Worm (Caenorhabditis elegans) whole organism, L3 larva: ENCODE measurements around the gene far-2.

Experiments used
- R02D3.7 ChIP-seq: fragments of 150-350 bp; optimal IDR thresholded peaks from 2 replicates; lab custom pipeline; 2014; ENCODE audit warnings: missing biosample characterization, missing genetic modification characterization
- ZK546.5 ChIP-seq: sonication (generic microtip); optimal IDR thresholded peaks from 2 replicates; lab custom pipeline; 2017; ENCODE audit warnings: missing biosample characterization, missing genetic modification characterization
- aly-2 ChIP-seq: fragments of 150-350 bp; optimal IDR thresholded peaks from 2 replicates; lab custom pipeline; 2014; ENCODE audit warnings: missing biosample characterization, missing genetic modification characterization
- ama-1 ChIP-seq: fragments of 150-350 bp; optimal IDR thresholded peaks from 2 replicates; lab custom pipeline; 2018
- ceh-16 ChIP-seq: sonication (generic microtip); optimal IDR thresholded peaks from 2 replicates; lab custom pipeline; 2017; ENCODE audit warnings: missing biosample characterization, missing genetic modification characterization
- ceh-28 ChIP-seq: fragments of 150-350 bp; optimal IDR thresholded peaks from 2 replicates; lab custom pipeline; 2014; ENCODE audit warnings: missing biosample characterization, missing genetic modification reagents, missing genetic modification characterization
- ceh-82 ChIP-seq: fragments of 150-350 bp; optimal IDR thresholded peaks from 2 replicates; lab custom pipeline; 2014; ENCODE audit warnings: missing biosample characterization, missing genetic modification characterization
- ceh-9 ChIP-seq: sonication (generic microtip); optimal IDR thresholded peaks from 2 replicates; lab custom pipeline; 2018; ENCODE audit warnings: missing biosample characterization, missing genetic modification characterization
- daf-12 ChIP-seq: fragments of 150-350 bp; optimal IDR thresholded peaks from 2 replicates; lab custom pipeline; 2014; ENCODE audit warnings: missing biosample characterization, missing genetic modification reagents, missing genetic modification characterization
- egl-27 ChIP-seq: sonication (generic microtip); optimal IDR thresholded peaks from 4 replicates; lab custom pipeline; 2017; ENCODE audit warnings: missing biosample characterization, missing genetic modification reagents, missing genetic modification characterization
- egl-5 ChIP-seq: fragments of 150-350 bp; optimal IDR thresholded peaks from 2 replicates; lab custom pipeline; 2017; ENCODE audit warnings: missing biosample characterization, missing genetic modification reagents, missing genetic modification characterization, inconsistent platforms
- elt-1 ChIP-seq: fragments of 150-350 bp; optimal IDR thresholded peaks from 2 replicates; lab custom pipeline; 2014; ENCODE audit warnings: missing biosample characterization, missing genetic modification characterization
- elt-2 ChIP-seq: sonication (generic microtip); optimal IDR thresholded peaks from 2 replicates; lab custom pipeline; 2016; ENCODE audit warnings: missing genetic modification reagents, mild to moderate bottlenecking, missing genetic modification characterization, missing compliant biosample characterization
- elt-3 ChIP-seq, 3 experiments: fragments of 150-350 bp in 1 of 3; sonication (generic microtip) in 2 of 3; optimal IDR thresholded peaks; 2 replicates in 2 of 3; 4 replicates in 1 of 3; lab custom pipeline; 2014 to 2017; ENCODE audit warnings: missing biosample characterization in 3 of 3, missing genetic modification characterization in 3 of 3
- eor-1 ChIP-seq, 2 experiments: fragments of 150-350 bp; optimal IDR thresholded peaks; 2 replicates each; lab custom pipeline; 2014 to 2018; ENCODE audit warnings: missing biosample characterization in 2 of 2, missing genetic modification characterization in 2 of 2
- fkh-10 ChIP-seq: sonication (generic microtip); optimal IDR thresholded peaks from 2 replicates; lab custom pipeline; 2017; ENCODE audit warnings: missing biosample characterization, missing genetic modification reagents, missing genetic modification characterization
- fkh-2 ChIP-seq: fragments of 150-350 bp; optimal IDR thresholded peaks from 2 replicates; lab custom pipeline; 2014; ENCODE audit warnings: missing biosample characterization, missing genetic modification reagents, missing genetic modification characterization
- fos-1 ChIP-seq: fragments of 150-350 bp; optimal IDR thresholded peaks from 2 replicates; lab custom pipeline; 2014; ENCODE audit warnings: missing biosample characterization, missing genetic modification characterization
- hmg-11 ChIP-seq: sonication (generic microtip); optimal IDR thresholded peaks from 2 replicates; lab custom pipeline; 2016; ENCODE audit warnings: missing genetic modification characterization, missing compliant biosample characterization
- jun-1 ChIP-seq: fragments of 150-350 bp; optimal IDR thresholded peaks from 2 replicates; lab custom pipeline; 2014; ENCODE audit warnings: missing biosample characterization, missing genetic modification reagents, missing genetic modification characterization
- lin-15B ChIP-seq: fragments of 150-350 bp; optimal IDR thresholded peaks from 2 replicates; lab custom pipeline; 2014; ENCODE audit warnings: missing biosample characterization, missing genetic modification characterization
- lin-39 ChIP-seq: fragments of 150-350 bp; optimal IDR thresholded peaks from 2 replicates; lab custom pipeline; 2018; ENCODE audit warnings: missing biosample characterization, missing genetic modification reagents, missing genetic modification characterization
- lsy-12 ChIP-seq: sonication (generic microtip); optimal IDR thresholded peaks from 2 replicates; lab custom pipeline; 2016; ENCODE audit warnings: mild to moderate bottlenecking, missing genetic modification characterization, missing compliant biosample characterization
- mdl-1 ChIP-seq: fragments of 150-350 bp; optimal IDR thresholded peaks from 2 replicates; lab custom pipeline; 2014; ENCODE audit warnings: missing biosample characterization, missing genetic modification characterization
- mml-1 ChIP-seq: fragments of 150-350 bp; sonication (generic microtip); optimal IDR thresholded peaks from 3 replicates; lab custom pipeline; 2014; ENCODE audit warnings: missing biosample characterization, missing genetic modification characterization
- nfya-1 ChIP-seq: sonication (generic microtip); optimal IDR thresholded peaks from 2 replicates; lab custom pipeline; 2017; ENCODE audit warnings: missing genetic modification characterization, mild to moderate bottlenecking, missing compliant biosample characterization, antibody characterized with exemption, moderate library complexity; ENCODE audit not compliant: insufficient read depth
- nhr-11 ChIP-seq: fragments of 150-350 bp; optimal IDR thresholded peaks from 2 replicates; lab custom pipeline; 2014; ENCODE audit warnings: missing biosample characterization, missing genetic modification characterization
- nhr-12 ChIP-seq: fragments of 150-350 bp; optimal IDR thresholded peaks from 2 replicates; lab custom pipeline; 2014; ENCODE audit warnings: missing biosample characterization, missing genetic modification characterization
- nhr-23 ChIP-seq: fragments of 150-350 bp; optimal IDR thresholded peaks from 2 replicates; lab custom pipeline; 2014; ENCODE audit warnings: missing biosample characterization, missing genetic modification reagents, missing genetic modification characterization
- nhr-237 ChIP-seq: fragments of 150-350 bp; optimal IDR thresholded peaks from 2 replicates; lab custom pipeline; 2014; ENCODE audit warnings: missing biosample characterization, missing genetic modification characterization
- nhr-25 ChIP-seq: sonication (generic microtip); optimal IDR thresholded peaks from 2 replicates; lab custom pipeline; 2017; ENCODE audit warnings: missing biosample characterization, missing genetic modification characterization
- nhr-28 ChIP-seq: fragments of 150-350 bp; optimal IDR thresholded peaks from 2 replicates; lab custom pipeline; 2014; ENCODE audit warnings: missing biosample characterization, missing genetic modification characterization
- nhr-43 ChIP-seq: sonication (generic microtip); optimal IDR thresholded peaks from 2 replicates; lab custom pipeline; 2016; ENCODE audit warnings: mild to moderate bottlenecking, missing genetic modification characterization, missing compliant biosample characterization; ENCODE audit not compliant: poor library complexity, severe bottlenecking
- nhr-67 ChIP-seq: fragments of 150-350 bp; optimal IDR thresholded peaks from 2 replicates; lab custom pipeline; 2014; ENCODE audit warnings: missing biosample characterization, missing genetic modification characterization
- nhr-76 ChIP-seq: fragments of 150-350 bp; sonication (generic microtip); optimal IDR thresholded peaks from 5 replicates; lab custom pipeline; 2014; ENCODE audit warnings: missing biosample characterization, missing genetic modification characterization
- nhr-77 ChIP-seq: fragments of 150-350 bp; optimal IDR thresholded peaks from 2 replicates; lab custom pipeline; 2014; ENCODE audit warnings: missing biosample characterization, missing genetic modification characterization
- pha-4 ChIP-seq: fragments of 150-350 bp; optimal IDR thresholded peaks from 2 replicates; lab custom pipeline; 2014; ENCODE audit warnings: missing biosample characterization, missing genetic modification reagents, missing genetic modification characterization
- pqm-1 ChIP-seq: fragments of 150-350 bp; optimal IDR thresholded peaks from 2 replicates; lab custom pipeline; 2017; ENCODE audit warnings: missing biosample characterization, missing genetic modification characterization, inconsistent platforms
- sea-2 ChIP-seq: fragments of 150-350 bp; sonication (generic microtip); optimal IDR thresholded peaks from 4 replicates; lab custom pipeline; 2014; ENCODE audit warnings: missing biosample characterization, missing genetic modification reagents, missing genetic modification characterization
- skn-1 ChIP-seq: fragments of 150-350 bp; optimal IDR thresholded peaks from 2 replicates; lab custom pipeline; 2014; ENCODE audit warnings: missing biosample characterization, missing genetic modification characterization
- snpc-4 ChIP-seq: fragments of 150-350 bp; optimal IDR thresholded peaks from 2 replicates; lab custom pipeline; 2014; ENCODE audit warnings: missing biosample characterization, missing genetic modification characterization
- tbx-2 ChIP-seq: sonication (generic microtip); optimal IDR thresholded peaks from 2 replicates; lab custom pipeline; 2016; ENCODE audit warnings: mild to moderate bottlenecking, missing genetic modification characterization, missing compliant biosample characterization
- unc-39 ChIP-seq: sonication (generic microtip); optimal IDR thresholded peaks from 4 replicates; lab custom pipeline; 2017; ENCODE audit warnings: missing biosample characterization, missing genetic modification characterization
- unc-62 ChIP-seq: fragments of 150-350 bp; sonication (generic microtip); optimal IDR thresholded peaks from 4 replicates; lab custom pipeline; 2014; ENCODE audit warnings: missing biosample characterization, missing genetic modification reagents, missing genetic modification characterization
- zag-1 ChIP-seq: fragments of 150-350 bp; optimal IDR thresholded peaks from 2 replicates; lab custom pipeline; 2014; ENCODE audit warnings: missing biosample characterization, missing genetic modification characterization
- ztf-11 ChIP-seq: fragments of 150-350 bp; optimal IDR thresholded peaks from 2 replicates; lab custom pipeline; 2014; ENCODE audit warnings: missing biosample characterization, missing genetic modification characterization
- ztf-4 ChIP-seq: fragments of 150-350 bp; optimal IDR thresholded peaks from 2 replicates; lab custom pipeline; 2014; ENCODE audit warnings: missing biosample characterization, missing genetic modification characterization

Gene far-2

DNA sequence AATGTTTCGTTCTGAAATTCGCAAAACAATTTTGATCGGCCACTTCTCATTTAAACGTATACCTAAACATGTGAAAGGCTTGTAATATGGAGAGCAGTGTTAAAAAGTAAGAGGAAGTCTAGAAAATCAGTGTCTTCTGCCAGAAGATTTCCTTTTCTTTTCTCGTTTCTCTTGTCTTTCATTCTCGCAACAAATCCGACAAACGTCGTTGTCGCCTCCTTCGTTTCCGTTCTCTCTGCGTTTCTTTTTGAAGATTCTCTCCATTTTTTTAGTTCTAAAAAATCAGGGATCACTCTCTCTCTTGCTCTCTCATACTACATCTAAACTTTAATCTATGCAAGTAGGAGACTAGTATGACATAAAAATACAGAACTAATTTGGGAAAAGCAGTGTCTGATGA is 34.4 kb upstream of the far-2 start:
- TF ChIP-seq fkh-10 (GFP tag; lab: Kevin White, UChicago) (peak; percentile 6), sea-2 (GFP tag; lab: Kevin White, UChicago) (no peak)

DNA sequence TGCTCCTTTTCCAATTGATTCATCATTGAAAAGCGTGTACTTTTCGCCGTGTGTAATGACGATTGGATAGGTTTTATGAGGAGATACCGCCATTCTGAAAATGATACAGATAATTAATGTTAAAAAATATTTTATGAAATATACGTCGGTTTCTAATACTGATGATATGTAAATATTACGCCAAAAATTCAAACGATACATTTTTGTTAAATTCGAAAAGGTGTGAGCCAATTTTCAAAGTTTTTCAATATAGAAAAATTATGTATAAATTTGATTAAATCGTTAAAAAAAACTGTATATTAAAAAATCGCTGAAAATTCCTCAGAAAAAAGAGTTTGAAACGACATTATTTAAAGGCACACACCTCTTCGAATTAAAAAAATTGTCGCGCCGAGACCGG is 31.0 kb upstream of the far-2 start, which contains the start of gene ikke-1:
Gene ikke-1 (minus strand): TSS at position 101 of the 400 bp plus-strand sequence.
- TF ChIP-seq nhr-237 (no peak), jun-1 (tag; lab: Kevin White, UChicago) (no peak), lin-39 (tag; lab: Kevin White, UChicago) (no peak), elt-1 (tag; lab: Kevin White, UChicago) (no peak), eor-1 (tag; optimal IDR thresholded peaks at IDR 0.05; lab: Kevin White, UChicago) (no peak), lsy-12 (tag; lab: Kevin White, UChicago) (no peak), elt-2 (tag; lab: Kevin White, UChicago) (no peak)

DNA sequence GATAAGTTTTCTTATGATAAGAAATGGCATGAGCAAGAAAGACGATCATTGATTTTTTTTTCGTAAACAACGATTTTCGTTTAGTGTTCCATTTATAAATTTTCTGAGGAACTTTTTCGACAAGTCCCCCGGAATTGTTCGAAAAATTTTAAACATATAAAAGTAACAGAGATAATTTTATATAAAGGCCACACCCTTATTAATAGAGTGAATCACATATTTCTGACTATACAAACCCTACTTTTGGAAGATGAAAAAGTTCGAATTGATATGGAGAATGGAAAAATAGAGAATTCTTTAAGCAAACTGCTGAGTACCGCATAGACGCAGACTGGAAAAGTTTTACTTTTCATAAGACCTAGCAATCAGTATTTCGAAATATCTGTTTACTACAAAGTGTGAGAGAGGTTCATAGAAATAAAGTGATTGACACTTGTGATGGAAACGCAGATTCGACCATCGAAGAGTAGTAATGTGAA is 30.5 kb upstream of the far-2 start:
- no peak for TF ChIP-seq fkh-2 (tag; lab: Kevin White, UChicago)
- TF ChIP-seq elt-3 (tag; optimal IDR thresholded peaks at IDR 0.05; lab: Kevin White, UChicago): peak in 2 of 3 experiments; percentile 53 to 66
- TF ChIP-seq nhr-11 (tag; lab: Kevin White, UChicago): no peak
- TF ChIP-seq lin-39 (tag; lab: Kevin White, UChicago): no peak
- no peak for TF ChIP-seq mdl-1 (tag; lab: Kevin White, UChicago)
- no peak for TF ChIP-seq unc-39 (tag; lab: Kevin White, UChicago)
- no peak for TF ChIP-seq ztf-11 (tag; lab: Kevin White, UChicago)
- peak; percentile 79 for TF ChIP-seq jun-1 (tag; lab: Kevin White, UChicago)
- peak; percentile 5 for TF ChIP-seq fkh-10 (GFP tag; lab: Kevin White, UChicago)
- peak; percentile 98 for TF ChIP-seq nhr-25 (tag; lab: Kevin White, UChicago)
- peak; percentile 3 for TF ChIP-seq elt-1 (tag; lab: Kevin White, UChicago)
- peak; percentile 22 for TF ChIP-seq lin-15B
- no peak for TF ChIP-seq daf-12
- no peak for TF ChIP-seq egl-27 (tag; lab: Kevin White, UChicago)
- TF ChIP-seq ZK546.5 (tag; lab: Kevin White, UChicago): no peak
- peak; percentile 84 for TF ChIP-seq nhr-23 (tag; lab: Kevin White, UChicago)
- peak; percentile 81 for TF ChIP-seq tbx-2 (tag; lab: Kevin White, UChicago)
- no peak for TF ChIP-seq ceh-82 (tag; lab: Kevin White, UChicago)
- TF ChIP-seq ztf-4: peak; percentile 89
- no peak for TF ChIP-seq nhr-12 (tag; lab: Kevin White, UChicago)
- TF ChIP-seq unc-62 (GFP tag; lab: Kevin White, UChicago): no peak
- TF ChIP-seq nhr-67 (tag; lab: Kevin White, UChicago): no peak
- TF ChIP-seq eor-1 (tag; optimal IDR thresholded peaks at IDR 0.05; lab: Kevin White, UChicago): peak in 1 of 2 experiments; percentile 53
- TF ChIP-seq ceh-9: no peak
- no peak for TF ChIP-seq aly-2 (tag; lab: Kevin White, UChicago)
- no peak for TF ChIP-seq R02D3.7 (tag; lab: Kevin White, UChicago)
- TF ChIP-seq ceh-28 (tag; lab: Kevin White, UChicago): peak; percentile 55
- TF ChIP-seq egl-5 (tag; lab: Kevin White, UChicago): no peak
- peak; percentile 66 for TF ChIP-seq elt-2 (tag; lab: Kevin White, UChicago)
- TF ChIP-seq nhr-28 (tag; lab: Kevin White, UChicago): no peak
- peak; percentile 99 for TF ChIP-seq ama-1
- peak; percentile 60 for TF ChIP-seq snpc-4 (tag; lab: Kevin White, UChicago)
- TF ChIP-seq sea-2 (GFP tag; lab: Kevin White, UChicago): no peak
- peak; percentile 58 for TF ChIP-seq nhr-43
- TF ChIP-seq hmg-11 (tag; lab: Kevin White, UChicago): no peak
- TF ChIP-seq ceh-16 (tag; lab: Kevin White, UChicago): no peak
- TF ChIP-seq pha-4: peak; percentile 93
- TF ChIP-seq skn-1 (tag; lab: Kevin White, UChicago): peak; percentile 68
- peak; percentile 70 for TF ChIP-seq lsy-12 (tag; lab: Kevin White, UChicago)
- no peak for TF ChIP-seq pqm-1 (tag; lab: Kevin White, UChicago)
- TF ChIP-seq fos-1 (tag; lab: Kevin White, UChicago): peak; percentile 56
- TF ChIP-seq nhr-76 (tag; lab: Kevin White, UChicago): no peak
- TF ChIP-seq nhr-237: no peak
- TF ChIP-seq nfya-1: peak; percentile 81
- no peak for TF ChIP-seq zag-1 (tag; lab: Kevin White, UChicago)
- TF ChIP-seq nhr-77 (tag; lab: Kevin White, UChicago): no peak
- no peak for TF ChIP-seq mml-1 (tag; lab: Kevin White, UChicago)
